Worm (Caenorhabditis elegans) whole organism, young adult: ENCODE measurements around the gene C45B2.8.

Experiments
- B0035.1 ChIP-seq: sonication (generic microtip); optimal IDR thresholded peaks from 2 replicates; lab custom pipeline; 2016; ENCODE audit warnings: missing genetic modification characterization, mild to moderate bottlenecking, missing compliant biosample characterization, missing genotype, missing genetic modification reagents
- F10E7.11 ChIP-seq: sonication (generic microtip); optimal IDR thresholded peaks from 2 replicates; lab custom pipeline; 2017; ENCODE audit warnings: mild to moderate bottlenecking, missing genetic modification characterization, moderate library complexity, missing compliant biosample characterization
- F39B2.1 ChIP-seq: fragments of 200-800 bp; sonication (Bioruptor generic); IDR thresholded peaks from 2 replicates; pipeline ENCODE4 v1.3.6; 2022; ENCODE audit warnings: missing genetic modification reagents, missing genetic modification characterization, missing compliant biosample characterization
- F49E8.2 ChIP-seq: sonication (generic microtip); optimal IDR thresholded peaks from 3 replicates; lab custom pipeline; 2017; ENCODE audit warnings: missing genetic modification characterization, mild to moderate bottlenecking, missing compliant biosample characterization, antibody characterized with exemption, moderate library complexity; ENCODE audit not compliant: insufficient read depth
- F55B11.4 ChIP-seq: sonication (generic microtip); optimal IDR thresholded peaks from 2 replicates; lab custom pipeline; 2016; ENCODE audit warnings: missing compliant biosample characterization, missing genetic modification characterization, borderline replicate concordance; ENCODE audit not compliant: insufficient read depth
- F57C9.4 ChIP-seq: sonication (generic microtip); optimal IDR thresholded peaks from 2 replicates; lab custom pipeline; 2017; ENCODE audit warnings: mild to moderate bottlenecking, missing genetic modification characterization, missing compliant biosample characterization
- K11D2.4 ChIP-seq: fragments of 200-800 bp; sonication (Bioruptor generic); IDR thresholded peaks from 2 replicates; pipeline ENCODE4 v1.3.6; 2022; ENCODE audit warnings: missing genetic modification reagents, missing genetic modification characterization, missing compliant biosample characterization
- K12H6.12 ChIP-seq: fragments of 200-800 bp; sonication (Bioruptor generic); optimal IDR thresholded peaks from 2 replicates; lab custom pipeline; 2018; ENCODE audit warnings: mild to moderate bottlenecking, missing genetic modification characterization, missing compliant biosample characterization
- T26A5.8 ChIP-seq: sonication (generic microtip); optimal IDR thresholded peaks from 2 replicates; lab custom pipeline; 2016; ENCODE audit warnings: missing genetic modification characterization, missing compliant biosample characterization
- aptf-2 ChIP-seq: fragments of 200-800 bp; sonication (Bioruptor generic); conservative IDR thresholded peaks from 2 replicates; pipeline ENCODE4 v1.3.6; 2022; ENCODE audit warnings: missing genetic modification reagents, missing genetic modification characterization, missing compliant biosample characterization
- atf-7 ChIP-seq: sonication (generic microtip); optimal IDR thresholded peaks from 2 replicates; lab custom pipeline; 2017; ENCODE audit warnings: mild to moderate bottlenecking, missing genetic modification characterization, missing compliant biosample characterization
- attf-3 ChIP-seq: fragments of 200-800 bp; sonication (Bioruptor generic); conservative IDR thresholded peaks from 2 replicates; pipeline ENCODE4 v1.3.6; 2022; ENCODE audit warnings: missing genetic modification reagents, missing genetic modification characterization, missing compliant biosample characterization
- cebp-1 ChIP-seq, 2 experiments: fragments of 200-800 bp in 1 of 2; sonication (Bioruptor generic) in 1 of 2; sonication (generic microtip) in 1 of 2; IDR thresholded peaks in 1 of 2; optimal IDR thresholded peaks in 1 of 2; 2 replicates each; pipeline versions ENCODE4 v1.3.6 to Lab custom; 2017 to 2022; ENCODE audit warnings: missing compliant biosample characterization in 2 of 2, missing genetic modification characterization in 2 of 2, mild to moderate bottlenecking in 1 of 2, missing genetic modification reagents in 1 of 2, moderate library complexity in 1 of 2
- ceh-79 ChIP-seq: sonication (generic microtip); optimal IDR thresholded peaks from 2 replicates; lab custom pipeline; 2017; ENCODE audit warnings: mild to moderate bottlenecking, missing genetic modification characterization, missing compliant biosample characterization
- ceh-91 ChIP-seq: fragments of 200-800 bp; sonication (Bioruptor generic); IDR thresholded peaks from 2 replicates; pipeline ENCODE4 v1.3.6; 2022; ENCODE audit warnings: missing genetic modification reagents, missing genetic modification characterization, missing compliant biosample characterization
- efl-1 ChIP-seq: fragments of 150-350 bp; optimal IDR thresholded peaks from 2 replicates; lab custom pipeline; 2014; ENCODE audit warnings: missing biosample characterization, missing genetic modification reagents, missing genetic modification characterization
- egrh-3 ChIP-seq: fragments of 200-800 bp; sonication (Bioruptor generic); IDR thresholded peaks from 2 replicates; pipeline ENCODE4 v1.3.6; 2022; ENCODE audit warnings: missing genetic modification reagents, missing genetic modification characterization, missing compliant biosample characterization
- him-1 ChIP-seq: sonication (generic microtip); optimal IDR thresholded peaks from 2 replicates; lab custom pipeline; 2016; ENCODE audit warnings: missing genotype, missing genetic modification reagents, missing genetic modification characterization, missing compliant biosample characterization
- hmg-1.2 ChIP-seq: fragments of 200-800 bp; sonication (Bioruptor generic); IDR thresholded peaks from 2 replicates; pipeline ENCODE4 v1.3.6; 2022; ENCODE audit warnings: missing genetic modification reagents, missing genetic modification characterization, missing compliant biosample characterization
- hrde-1 ChIP-seq: sonication (generic microtip); optimal IDR thresholded peaks from 2 replicates; lab custom pipeline; 2016; ENCODE audit warnings: missing genetic modification characterization, mild to moderate bottlenecking, missing compliant biosample characterization, moderate library complexity, missing genotype, missing genetic modification reagents, borderline replicate concordance
- mes-4 ChIP-seq: sonication (generic microtip); optimal IDR thresholded peaks from 2 replicates; lab custom pipeline; 2016; ENCODE audit warnings: missing genotype, missing genetic modification characterization, missing compliant biosample characterization
- nhr-80 ChIP-seq: sonication (generic microtip); optimal IDR thresholded peaks from 2 replicates; lab custom pipeline; 2016; ENCODE audit warnings: missing genetic modification characterization, missing compliant biosample characterization
- pbrm-1 ChIP-seq: fragments of 200-800 bp; sonication (Bioruptor generic); IDR thresholded peaks from 2 replicates; pipeline ENCODE4 v1.3.6; 2022; ENCODE audit warnings: missing genetic modification reagents, missing genetic modification characterization, missing compliant biosample characterization
- sea-2 ChIP-seq: fragments of 200-800 bp; sonication (Bioruptor generic); IDR thresholded peaks from 2 replicates; pipeline ENCODE4 v1.3.6; 2022; ENCODE audit warnings: missing genetic modification characterization, missing compliant biosample characterization
- snpc-1.1 ChIP-seq: sonication (generic microtip); optimal IDR thresholded peaks from 2 replicates; lab custom pipeline; 2017; ENCODE audit warnings: missing genetic modification characterization, mild to moderate bottlenecking, missing compliant biosample characterization, antibody characterized with exemption, moderate library complexity, missing genotype, missing genetic modification reagents; ENCODE audit not compliant: insufficient read depth
- snpc-1.3 ChIP-seq: sonication (generic microtip); optimal IDR thresholded peaks from 2 replicates; lab custom pipeline; 2017; ENCODE audit warnings: missing genetic modification characterization, mild to moderate bottlenecking, missing compliant biosample characterization, antibody characterized with exemption, moderate library complexity, missing genotype, missing genetic modification reagents; ENCODE audit not compliant: insufficient read depth
- sptf-2 ChIP-seq: fragments of 200-800 bp; sonication (Bioruptor generic); optimal IDR thresholded peaks from 2 replicates; lab custom pipeline; 2018; ENCODE audit warnings: mild to moderate bottlenecking, missing genetic modification characterization, missing compliant biosample characterization
- tlf-1 ChIP-seq: fragments of 200-800 bp; sonication (Bioruptor generic); optimal IDR thresholded peaks from 2 replicates; lab custom pipeline; 2018; ENCODE audit warnings: mild to moderate bottlenecking, missing genetic modification characterization, missing compliant biosample characterization
- zim-3 ChIP-seq: sonication (generic microtip); optimal IDR thresholded peaks from 2 replicates; lab custom pipeline; 2017; ENCODE audit warnings: mild to moderate bottlenecking, missing genetic modification characterization, moderate library complexity, missing compliant biosample characterization
- ztf-18 ChIP-seq: sonication (generic microtip); optimal IDR thresholded peaks from 2 replicates; lab custom pipeline; 2016; ENCODE audit warnings: missing genotype, mild to moderate bottlenecking, missing genetic modification characterization, missing compliant biosample characterization

The C45B2.8 gene

DNA sequence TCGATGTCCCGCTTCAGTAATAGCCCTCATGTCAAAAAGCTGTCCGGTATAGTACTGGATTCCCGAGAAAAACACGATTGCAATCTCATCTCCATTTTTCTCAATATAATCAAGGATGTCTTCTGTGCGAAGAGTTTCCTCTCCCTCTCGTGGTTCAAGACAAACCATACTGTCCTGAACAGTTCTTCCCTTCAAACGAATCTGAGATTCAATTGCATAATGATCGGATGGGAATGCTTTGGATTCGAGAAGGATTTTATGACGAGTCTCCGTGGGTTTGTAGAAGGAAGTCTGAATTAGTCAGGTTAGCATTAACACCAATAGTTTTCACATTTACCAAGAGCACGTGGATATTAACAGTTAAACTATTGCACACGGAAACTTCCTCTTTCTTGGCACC is 20.2 kb downstream of the C45B2.8 start:
- TF ChIP-seq ceh-91 (GFP tag; lab: Robert Waterston, UW) (no peak), F55B11.4 (no peak), him-1 (tag; lab: Kevin White, UChicago) (no peak), T26A5.8 (no peak), aptf-2 (GFP tag; lab: Robert Waterston, UW) (no peak), sptf-2 (GFP tag; lab: Kevin White, UChicago) (no peak), efl-1 (GFP tag; lab: Kevin White, UChicago) (no peak), F57C9.4 (tag; lab: Kevin White, UChicago) (no peak)

DNA sequence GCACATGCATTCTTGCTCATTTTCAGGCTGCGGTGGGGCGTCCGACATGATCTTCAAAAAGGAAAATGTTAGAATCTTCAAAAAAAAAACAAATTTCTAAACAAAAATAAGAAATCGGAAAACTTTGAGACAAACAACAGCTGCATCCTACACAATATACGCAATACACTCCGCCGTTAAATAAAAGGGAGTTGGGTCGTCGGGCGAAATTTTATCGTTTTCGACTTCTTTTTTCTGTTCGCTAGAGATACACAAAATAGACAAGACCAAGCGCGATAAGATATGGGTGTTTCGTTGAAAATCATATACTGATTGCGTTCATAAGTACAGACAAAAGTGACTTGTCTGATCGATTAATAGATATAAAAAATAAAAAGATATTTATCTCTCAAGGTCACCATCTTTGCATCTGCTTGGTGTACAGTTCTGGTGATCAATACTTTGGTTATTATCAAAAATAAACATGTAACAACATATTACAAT is 21.6 kb downstream of the C45B2.8 start, which contains the start of gene kynu-1:
TSS of gene kynu-1 (minus strand) at position 51 of the 483 bp plus-strand sequence.
- TF ChIP-seq nhr-80 (tag; lab: Kevin White, UChicago) = peak; percentile 45
- TF ChIP-seq egrh-3 = no peak

DNA sequence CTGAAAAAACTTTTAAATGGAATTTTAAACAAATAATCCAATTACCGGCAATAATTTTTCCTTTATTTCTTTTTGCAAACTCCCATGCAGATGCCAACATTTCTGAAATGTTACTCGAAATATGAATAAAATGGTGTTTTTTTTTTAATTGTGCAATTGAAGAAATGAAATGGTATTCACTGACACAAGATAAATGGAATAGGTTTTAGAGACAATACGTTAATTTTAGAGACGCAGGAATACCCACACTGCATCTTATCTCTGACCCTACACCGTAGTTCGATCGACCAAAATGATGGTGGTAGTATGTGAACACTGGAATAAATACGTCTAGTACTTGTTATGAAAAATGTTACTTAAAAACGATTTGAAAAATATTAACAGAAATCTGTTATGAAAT is 25.0 kb downstream of the C45B2.8 start, which contains the start of gene prx-3:
TSS of gene prx-3 (minus strand) at position 101 of the 400 bp plus-strand sequence.
- TF ChIP-seq F49E8.2 (tag; lab: Kevin White, UChicago) (no peak), tlf-1 (no peak), atf-7 (no peak), cebp-1 (GFP tag; IDR thresholded peaks at IDR 0.05; lab: Robert Waterston, UW) (no peak), cebp-1 (tag; optimal IDR thresholded peaks at IDR 0.05; lab: Kevin White, UChicago) (no peak), mes-4 (tag; lab: Kevin White, UChicago) (no peak), hmg-1.2 (GFP tag; lab: Robert Waterston, UW) (no peak), sea-2 (GFP tag; lab: Robert Waterston, UW) (no peak), attf-3 (GFP tag; lab: Robert Waterston, UW) (no peak)

DNA sequence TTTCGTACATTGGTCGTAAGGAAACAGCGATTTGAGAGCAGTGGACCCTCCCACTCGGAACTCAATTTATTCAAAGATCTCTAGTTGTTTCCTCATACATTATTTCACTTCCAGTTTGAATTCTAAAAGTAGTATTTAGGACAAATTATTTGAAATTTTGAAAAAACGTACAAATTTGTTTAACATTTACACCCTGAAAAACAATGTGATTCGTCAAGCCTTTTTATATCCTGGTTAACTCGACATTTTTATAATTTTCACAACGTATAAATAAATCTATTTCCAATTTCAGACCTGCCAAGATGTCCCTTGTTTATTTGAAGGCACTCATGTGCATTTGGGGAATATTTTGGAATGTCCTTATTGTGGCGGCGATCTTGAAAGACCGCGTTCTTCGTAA is 27.7 kb downstream of the C45B2.8 start, which contains the start of gene C15H9.3:
TSS of gene C15H9.3 (plus strand) at position 301 of the 400 bp plus-strand sequence.
- no peak for TF ChIP-seq atf-7
- TF ChIP-seq K11D2.4 (GFP tag; lab: Robert Waterston, UW) = no peak
- no peak for TF ChIP-seq attf-3 (GFP tag; lab: Robert Waterston, UW)
- no peak for TF ChIP-seq snpc-1.3 (tag; lab: Kevin White, UChicago)
- TF ChIP-seq ztf-18 (tag; lab: Kevin White, UChicago) = no peak
- TF ChIP-seq pbrm-1 = no peak
- TF ChIP-seq B0035.1 (tag; lab: Kevin White, UChicago) = no peak
- TF ChIP-seq snpc-1.1 (tag; lab: Kevin White, UChicago) = no peak

DNA sequence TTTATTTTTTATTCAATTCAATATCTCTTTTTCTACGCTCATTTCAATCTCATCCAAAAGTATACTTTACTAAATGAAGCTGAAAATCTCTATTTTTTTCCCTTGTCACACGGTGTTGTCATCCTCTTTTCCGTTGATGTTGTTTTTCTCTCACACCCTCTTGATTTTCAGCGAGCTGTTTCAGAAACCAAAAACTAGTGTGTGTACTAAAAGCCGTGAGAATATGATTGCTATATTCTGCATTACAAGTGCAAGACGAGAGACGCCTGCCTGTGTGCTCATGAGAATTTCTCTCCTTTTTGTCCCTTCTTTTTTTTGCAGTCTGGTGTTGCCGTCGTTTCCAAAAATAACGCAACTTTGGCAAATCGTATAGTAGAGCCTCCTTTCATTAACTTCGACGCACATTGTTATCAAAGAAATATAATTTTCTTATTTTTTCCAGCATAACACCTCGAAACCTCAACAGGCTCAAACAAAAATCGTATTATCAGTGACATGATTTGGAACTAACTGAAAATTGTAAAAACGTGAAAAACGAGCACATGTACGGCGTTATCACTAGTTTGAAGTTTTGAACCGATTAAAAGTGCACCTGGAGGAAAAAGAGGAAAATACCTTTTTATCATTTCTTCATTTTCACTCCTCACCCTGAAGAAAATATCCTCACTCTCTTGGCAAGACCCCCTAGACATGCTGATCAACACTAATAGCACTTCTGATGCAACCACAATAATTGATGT is 30.5 kb downstream of the C45B2.8 start, which contains the start of gene C15H9.2:
TSS of gene C15H9.2 (plus strand) at position 441 of the 740 bp plus-strand sequence.
- no peak for TF ChIP-seq K12H6.12
- TF ChIP-seq F10E7.11 (tag; lab: Kevin White, UChicago) = no peak
- no peak for TF ChIP-seq zim-3
- TF ChIP-seq F39B2.1 (GFP tag; lab: Robert Waterston, UW) = no peak
- TF ChIP-seq nhr-80 (tag; lab: Kevin White, UChicago) = peak; percentile 56
- TF ChIP-seq ceh-79 (tag; lab: Kevin White, UChicago) = no peak
- no peak for TF ChIP-seq hrde-1 (tag; lab: Kevin White, UChicago)
- TF ChIP-seq, all 124 proteins: peak for 1
